Worm (Caenorhabditis elegans): ENCODE data around the gene unc-116.

Gene unc-116

ce11 chrIII:8307356-8307755, 47.6 kb downstream of the unc-116 start, which contains the start of the genes F10E9.7 and F10E9.5 (continued):
- no peak for TF ChIP-seq nhr-11 (tag; optimal IDR thresholded peaks at IDR 0.05)
- no peak for TF ChIP-seq ceh-16 (tag; optimal IDR thresholded peaks at IDR 0.05)
- TF ChIP-seq ztf-11 (tag; optimal IDR thresholded peaks at IDR 0.05) = no peak

ce11 chrIII:8305816-8306215, 49.2 kb downstream of the unc-116 start:
- TF ChIP-seq egl-27 (tag; optimal IDR thresholded peaks at IDR 0.05) = no peak
- no peak for TF ChIP-seq lin-39 (tag; optimal IDR thresholded peaks at IDR 0.05)
- TF ChIP-seq ceh-9 (tag; optimal IDR thresholded peaks at IDR 0.05) = no peak
- no peak for TF ChIP-seq nfya-1 (tag; optimal IDR thresholded peaks at IDR 0.05; ENCODE audit: insufficient read depth)
- no peak for TF ChIP-seq nhr-12 (tag; optimal IDR thresholded peaks at IDR 0.05)
- TF ChIP-seq aly-2 (tag; optimal IDR thresholded peaks at IDR 0.05) = no peak
- no peak for TF ChIP-seq skn-1 (tag; optimal IDR thresholded peaks at IDR 0.05)
- no peak for TF ChIP-seq egl-5 (tag; optimal IDR thresholded peaks at IDR 0.05)
- no peak for TF ChIP-seq ZK546.5 (tag; optimal IDR thresholded peaks at IDR 0.05)
- TF ChIP-seq ztf-11 (tag; optimal IDR thresholded peaks at IDR 0.05) = no peak
- no peak for TF ChIP-seq hmg-11 (tag; optimal IDR thresholded peaks at IDR 0.05)

- no peak for TF ChIP-seq egl-5 (tag; optimal IDR thresholded peaks at IDR 0.05)
- no peak for TF ChIP-seq ztf-4 (tag; optimal IDR thresholded peaks at IDR 0.05)
- no peak for TF ChIP-seq ceh-9 (tag; optimal IDR thresholded peaks at IDR 0.05)
- no peak for TF ChIP-seq ama-1 (optimal IDR thresholded peaks at IDR 0.05)
- no peak for TF ChIP-seq lsy-12 (tag; optimal IDR thresholded peaks at IDR 0.05)
- no peak for TF ChIP-seq fos-1 (tag; optimal IDR thresholded peaks at IDR 0.05)
These were observed 49.7 kb downstream of the unc-116 start for ce11 chrIII:8305304-8305703.

- TF ChIP-seq R02D3.7 (tag; optimal IDR thresholded peaks at IDR 0.05) (no peak), nhr-11 (tag; optimal IDR thresholded peaks at IDR 0.05) (no peak), mml-1 (tag; optimal IDR thresholded peaks at IDR 0.05) (no peak), nfya-1 (tag; optimal IDR thresholded peaks at IDR 0.05; ENCODE audit: insufficient read depth) (no peak), jun-1 (tag; optimal IDR thresholded peaks at IDR 0.05) (no peak), fkh-10 (GFP tag; optimal IDR thresholded peaks at IDR 0.05) (no peak), nhr-28 (tag; optimal IDR thresholded peaks at IDR 0.05) (no peak), ceh-16 (tag; optimal IDR thresholded peaks at IDR 0.05) (no peak)
These were observed 51.5 kb downstream of the unc-116 start for ce11 chrIII:8303440-8303839.

Data from whole organism, L3 larva.